Fruit fly (Drosophila melanogaster) whole organism, prepupa: Measurements from ENCODE around the gene CG12784.

Source experiments
- Blimp-1 ChIP-seq: fragments of 200-800 bp; sonication (Bioruptor generic); optimal IDR thresholded peaks from 3 replicates; lab custom pipeline; 2017; ENCODE audit warnings: missing biosample characterization, missing genetic modification characterization, mild to moderate bottlenecking, moderate library complexity, missing genetic modification reagents
- CG11762 ChIP-seq: fragments of 200-800 bp; sonication (Bioruptor generic); optimal IDR thresholded peaks from 3 replicates; lab custom pipeline; 2016; ENCODE audit warnings: missing biosample characterization, missing genetic modification characterization; ENCODE audit not compliant: insufficient read depth
- CG11902 ChIP-seq: fragments of 200-800 bp; sonication (Bioruptor generic); optimal IDR thresholded peaks from 3 replicates; lab custom pipeline; 2016; ENCODE audit warnings: missing biosample characterization, missing genetic modification characterization
- CG15336 ChIP-seq: fragments of 200-800 bp; sonication (Bioruptor generic); IDR thresholded peaks from 2 replicates; pipeline ENCODE4 v1.3.6; 2022; ENCODE audit warnings: missing biosample characterization, missing genetic modification characterization
- CG1621 ChIP-seq: fragments of 200-800 bp; sonication (Bioruptor generic); optimal IDR thresholded peaks from 3 replicates; lab custom pipeline; 2018; ENCODE audit warnings: missing biosample characterization, mild to moderate bottlenecking, missing genetic modification characterization
- CG16779 ChIP-seq: fragments of 200-800 bp; sonication (Bioruptor generic); optimal IDR thresholded peaks from 3 replicates; lab custom pipeline; 2017; ENCODE audit warnings: missing biosample characterization, mild to moderate bottlenecking, missing genetic modification characterization
- CG31627 ChIP-seq: fragments of 200-800 bp; sonication (Bioruptor generic); optimal IDR thresholded peaks from 3 replicates; lab custom pipeline; 2016; ENCODE audit warnings: missing biosample characterization, missing genetic modification characterization
- CG34406 ChIP-seq: fragments of 200-800 bp; sonication (Bioruptor generic); optimal IDR thresholded peaks from 3 replicates; lab custom pipeline; 2016; ENCODE audit warnings: missing biosample characterization, missing genetic modification characterization
- CG3919 ChIP-seq: fragments of 200-800 bp; sonication (Bioruptor generic); optimal IDR thresholded peaks from 3 replicates; lab custom pipeline; 2016; ENCODE audit warnings: missing biosample characterization, missing genetic modification characterization
- CG6163 ChIP-seq: fragments of 200-800 bp; sonication (Bioruptor generic); IDR thresholded peaks from 3 replicates; pipeline ENCODE4 v1.3.6; 2022; ENCODE audit warnings: missing biosample characterization, missing genetic modification characterization
- CG6276 ChIP-seq: fragments of 200-800 bp; sonication (Bioruptor generic); optimal IDR thresholded peaks from 2 replicates; lab custom pipeline; 2017; ENCODE audit warnings: missing biosample characterization, mild to moderate bottlenecking, missing genetic modification characterization
- CG6808 ChIP-seq: fragments of 200-800 bp; sonication (Bioruptor generic); optimal IDR thresholded peaks from 3 replicates; lab custom pipeline; 2017; ENCODE audit warnings: missing biosample characterization, missing genetic modification characterization, mild to moderate bottlenecking, moderate library complexity, missing genetic modification reagents
- CG7368 ChIP-seq: fragments of 200-800 bp; sonication (Bioruptor generic); optimal IDR thresholded peaks from 3 replicates; lab custom pipeline; 2016; ENCODE audit warnings: missing biosample characterization, missing genetic modification characterization
- CG8632 ChIP-seq: fragments of 200-800 bp; sonication (Bioruptor generic); optimal IDR thresholded peaks from 3 replicates; lab custom pipeline; 2016; ENCODE audit warnings: missing biosample characterization, missing genetic modification characterization
- CG9139 ChIP-seq: fragments of 200-800 bp; sonication (Bioruptor generic); optimal IDR thresholded peaks from 3 replicates; lab custom pipeline; 2017; ENCODE audit warnings: missing biosample characterization, mild to moderate bottlenecking, missing genetic modification characterization
- Eip75B ChIP-seq: fragments of 200-800 bp; sonication (Bioruptor generic); optimal IDR thresholded peaks from 3 replicates; lab custom pipeline; 2016; ENCODE audit warnings: missing biosample characterization, missing genetic modification characterization
- Eip78C ChIP-seq: fragments of 200-800 bp; sonication (Bioruptor generic); peaks from one replicate; lab custom pipeline; 2016; ENCODE audit warnings: missing biosample characterization, missing genetic modification characterization
- Eip93F ChIP-seq: fragments of 200-800 bp; sonication (Bioruptor generic); optimal IDR thresholded peaks from 2 replicates; lab custom pipeline; 2016; ENCODE audit warnings: missing biosample characterization, mild to moderate bottlenecking, missing genetic modification characterization
- Ets21C ChIP-seq: fragments of 200-800 bp; sonication (Bioruptor generic); optimal IDR thresholded peaks from 3 replicates; lab custom pipeline; 2016; ENCODE audit warnings: missing biosample characterization, missing genetic modification characterization
- Hr38 ChIP-seq: sonication (Bioruptor generic); optimal IDR thresholded peaks from 2 replicates; lab custom pipeline; 2016; ENCODE audit warnings: missing biosample characterization, missing genetic modification characterization
- Hr39 ChIP-seq: fragments of 200-800 bp; sonication (Bioruptor generic); optimal IDR thresholded peaks from 2 replicates; lab custom pipeline; 2016; ENCODE audit warnings: missing biosample characterization, missing genetic modification characterization
- Hr4 ChIP-seq: fragments of 200-800 bp; sonication (Bioruptor generic); optimal IDR thresholded peaks from 3 replicates; lab custom pipeline; 2016; ENCODE audit warnings: missing biosample characterization, missing genetic modification characterization
- Lpt ChIP-seq: fragments of 200-800 bp; sonication (Bioruptor generic); optimal IDR thresholded peaks from 3 replicates; lab custom pipeline; 2016; ENCODE audit warnings: missing biosample characterization, missing genetic modification characterization
- OdsH ChIP-seq: fragments of 200-800 bp; sonication (Bioruptor generic); optimal IDR thresholded peaks from 3 replicates; lab custom pipeline; 2016; ENCODE audit warnings: missing biosample characterization, missing genetic modification characterization
- Smox ChIP-seq: fragments of 200-800 bp; sonication (Bioruptor generic); optimal IDR thresholded peaks from 3 replicates; lab custom pipeline; 2016; ENCODE audit warnings: missing biosample characterization, missing genetic modification characterization
- Sox102F ChIP-seq: fragments of 200-800 bp; sonication (Bioruptor generic); optimal IDR thresholded peaks from 2 replicates; lab custom pipeline; 2016; ENCODE audit warnings: missing biosample characterization, mild to moderate bottlenecking, missing genetic modification characterization
- Sox15 ChIP-seq: fragments of 200-800 bp; sonication (Bioruptor generic); optimal IDR thresholded peaks from 3 replicates; lab custom pipeline; 2016; ENCODE audit warnings: missing biosample characterization, missing genetic modification characterization
- achi ChIP-seq: fragments of 200-800 bp; sonication (Bioruptor generic); optimal IDR thresholded peaks from 3 replicates; lab custom pipeline; 2016; ENCODE audit warnings: missing biosample characterization, missing genetic modification characterization
- acj6 ChIP-seq: fragments of 200-800 bp; sonication (Bioruptor generic); optimal IDR thresholded peaks from 3 replicates; lab custom pipeline; 2016; ENCODE audit warnings: missing biosample characterization, missing genetic modification characterization
- cyc ChIP-seq: fragments of 200-800 bp; sonication (Bioruptor generic); optimal IDR thresholded peaks from 3 replicates; lab custom pipeline; 2016; ENCODE audit warnings: missing biosample characterization, missing genetic modification characterization
- dac ChIP-seq: fragments of 200-800 bp; sonication (Bioruptor generic); optimal IDR thresholded peaks from 2 replicates; lab custom pipeline; 2017; ENCODE audit warnings: missing biosample characterization, mild to moderate bottlenecking, missing genetic modification characterization
- dsx ChIP-seq: fragments of 200-800 bp; optimal IDR thresholded peaks from 3 replicates; lab custom pipeline; 2019; ENCODE audit warnings: missing biosample characterization, mild to moderate bottlenecking, missing genetic modification characterization, moderate library complexity; ENCODE audit not compliant: poor library complexity, severe bottlenecking
- eg ChIP-seq: fragments of 200-800 bp; sonication (Bioruptor generic); IDR thresholded peaks from 3 replicates; pipeline ENCODE4 v1.3.6; 2022; ENCODE audit warnings: missing biosample characterization, missing genetic modification characterization
- esn ChIP-seq: fragments of 200-800 bp; sonication (Bioruptor generic); optimal IDR thresholded peaks from 2 replicates; lab custom pipeline; 2016; ENCODE audit warnings: missing biosample characterization, mild to moderate bottlenecking, missing genetic modification characterization, moderate library complexity
- fd59A ChIP-seq: fragments of 200-800 bp; sonication (Bioruptor generic); optimal IDR thresholded peaks from 2 replicates; lab custom pipeline; 2017; ENCODE audit warnings: missing biosample characterization, mild to moderate bottlenecking, missing genetic modification characterization, missing genetic modification reagents
- fd85E ChIP-seq: fragments of 200-800 bp; sonication (Bioruptor generic); optimal IDR thresholded peaks from 3 replicates; lab custom pipeline; 2016; ENCODE audit warnings: missing biosample characterization, missing genetic modification characterization
- fkh ChIP-seq: fragments of 200-800 bp; sonication (Bioruptor generic); optimal IDR thresholded peaks from 3 replicates; lab custom pipeline; 2017; ENCODE audit warnings: missing biosample characterization, mild to moderate bottlenecking, missing genetic modification characterization, moderate library complexity
- lz ChIP-seq: fragments of 200-800 bp; sonication (Bioruptor generic); optimal IDR thresholded peaks from 3 replicates; lab custom pipeline; 2016; ENCODE audit warnings: missing biosample characterization, missing genetic modification characterization
- net ChIP-seq: fragments of 200-800 bp; sonication (Bioruptor generic); optimal IDR thresholded peaks from 3 replicates; lab custom pipeline; 2016; ENCODE audit warnings: missing biosample characterization, missing genetic modification characterization
- pdm3 ChIP-seq: fragments of 200-800 bp; sonication (Bioruptor generic); optimal IDR thresholded peaks from 3 replicates; lab custom pipeline; 2016; ENCODE audit warnings: missing biosample characterization, missing genetic modification characterization
- salr ChIP-seq, 2 experiments: fragments of 200-800 bp; sonication (Bioruptor generic); optimal IDR thresholded peaks; 3 replicates each; lab custom pipeline; 2016 to 2018; ENCODE audit warnings: missing biosample characterization in 2 of 2, missing genetic modification characterization in 2 of 2, mild to moderate bottlenecking in 1 of 2
- spab ChIP-seq: fragments of 200-800 bp; sonication (Bioruptor generic); optimal IDR thresholded peaks from 2 replicates; lab custom pipeline; 2017; ENCODE audit warnings: missing biosample characterization, mild to moderate bottlenecking, missing genetic modification characterization, missing genetic modification reagents
- ss ChIP-seq, 2 experiments: fragments of 200-800 bp; sonication (Bioruptor generic); optimal IDR thresholded peaks; 2 replicates in 1 of 2; 3 replicates in 1 of 2; lab custom pipeline; 2017 to 2018; ENCODE audit warnings: mild to moderate bottlenecking in 2 of 2, missing biosample characterization in 2 of 2, missing genetic modification characterization in 2 of 2, moderate library complexity in 1 of 2
- svp ChIP-seq: fragments of 200-800 bp; sonication (Bioruptor generic); peaks from one replicate; lab custom pipeline; 2016; ENCODE audit warnings: missing biosample characterization, missing genetic modification characterization
- vri ChIP-seq: fragments of 200-800 bp; sonication (Bioruptor generic); optimal IDR thresholded peaks from 3 replicates; lab custom pipeline; 2016; ENCODE audit warnings: missing biosample characterization, mild to moderate bottlenecking, missing genetic modification characterization

CG12784 gene

DNA sequence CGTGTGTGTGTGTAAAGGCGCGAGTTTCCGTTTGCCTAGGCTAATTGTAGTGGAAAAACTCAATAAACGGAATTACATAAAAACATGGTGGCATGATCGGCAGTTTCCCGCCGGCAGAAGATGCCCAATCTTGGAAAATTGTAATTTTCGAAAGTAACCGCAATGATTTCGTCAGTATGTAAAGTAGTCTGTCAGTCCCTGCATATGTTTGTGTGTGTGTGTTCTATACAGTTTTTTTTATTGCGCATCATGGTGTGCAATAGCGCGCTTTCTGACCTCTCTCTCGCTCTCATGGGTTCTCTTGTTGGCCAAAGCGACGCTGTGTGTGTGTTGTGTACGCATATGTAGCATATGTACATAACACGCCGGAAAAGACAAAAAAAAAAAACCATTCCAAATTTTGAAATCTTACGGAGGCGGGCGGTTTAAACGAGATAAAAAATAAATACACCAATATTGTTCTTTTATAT, 31.4 kb downstream of the CG12784 start (continued):
- no peak for TF ChIP-seq CG7368
- peak; percentile 40 for TF ChIP-seq esn (GFP tag; lab: Kevin White, UChicago)
- TF ChIP-seq CG6808 (GFP tag; lab: Kevin White, UChicago), result peak; percentile 33
- TF ChIP-seq pdm3 (GFP tag; lab: Kevin White, UChicago), result no peak
- peak in 1 of 2 experiments; percentile 11 for TF ChIP-seq salr (GFP tag; optimal IDR thresholded peaks at IDR 0.05; lab: Kevin White, UChicago)
- TF ChIP-seq eg (GFP tag; lab: Robert Waterston, UW), result no peak; the same call in 2 of the 3 replicates
- TF ChIP-seq CG9139, result no peak

DNA sequence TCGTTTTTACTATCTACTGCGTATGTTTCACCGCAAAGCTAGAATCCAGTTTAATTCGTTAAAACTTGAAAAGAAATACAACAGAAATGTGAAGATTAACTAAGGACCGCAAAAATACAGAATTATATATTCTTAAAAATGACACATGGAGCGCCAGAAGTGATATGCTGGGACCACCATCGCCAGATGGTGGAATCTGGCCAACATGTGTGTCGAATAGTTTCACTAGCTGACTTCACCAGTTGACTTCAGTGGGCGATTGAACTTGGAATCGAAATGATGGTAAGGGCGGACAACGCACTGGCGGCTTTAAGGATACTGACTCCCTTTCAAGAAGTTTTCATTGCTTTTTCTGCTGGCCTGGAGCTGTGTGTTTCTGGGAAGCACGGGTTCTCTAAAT, 39.1 kb downstream of the CG12784 start, which contains the start of gene CG9593:
Gene CG9593, plus strand, starts transcription at position 270 of the 400 bp plus-strand sequence.
- TF ChIP-seq Blimp-1, result no peak
- peak; percentile 10 for TF ChIP-seq Eip78C (GFP tag; lab: Kevin White, UChicago)
- TF ChIP-seq acj6, result no peak

DNA sequence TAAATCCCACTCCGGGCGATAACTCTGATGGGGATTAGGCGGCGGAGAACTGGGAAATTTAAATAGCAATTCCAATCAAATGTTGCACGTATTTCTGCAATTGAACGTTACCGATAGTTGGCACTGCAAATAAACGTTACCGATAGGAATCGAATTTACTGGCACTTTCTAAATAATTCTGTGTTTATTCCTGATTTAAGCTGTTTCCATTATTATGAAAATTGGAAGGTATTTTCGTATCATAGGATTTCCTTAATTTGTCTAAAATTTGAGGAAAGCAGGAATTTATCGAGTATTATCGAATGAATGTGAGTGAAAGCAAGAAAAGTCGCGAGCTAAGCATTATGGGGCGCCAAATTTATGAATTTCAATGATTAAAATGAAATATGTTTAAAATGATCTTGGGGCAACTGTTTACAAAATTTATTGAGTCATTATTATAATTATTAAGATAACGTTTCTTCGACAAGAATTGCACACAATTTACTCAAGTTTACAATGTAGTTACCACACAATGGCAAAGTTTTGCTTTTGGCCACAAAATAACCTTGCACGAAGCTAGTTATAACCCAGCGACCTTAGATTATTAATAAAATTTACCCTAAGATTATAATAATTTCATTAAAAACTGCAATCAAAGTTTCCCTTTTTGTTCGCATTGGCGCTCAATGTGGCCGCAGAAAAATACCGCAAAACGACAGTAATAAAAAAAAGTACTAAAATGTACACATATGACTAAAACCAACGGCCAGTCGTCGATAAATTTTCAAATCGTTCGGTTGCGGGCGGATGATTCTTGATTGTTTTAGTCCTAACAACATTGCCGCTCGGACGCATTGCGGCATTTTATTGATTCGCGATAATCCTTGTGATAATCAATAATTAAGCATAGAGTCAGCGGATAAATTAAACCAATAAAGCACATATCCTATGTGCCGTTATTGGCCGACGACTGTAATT, 40.9 kb downstream of the CG12784 start, which contains the start of gene alpha-Man-IIb:
Gene alpha-Man-IIb, plus strand, starts transcription at position 747 of the 960 bp plus-strand sequence.
- no peak for TF ChIP-seq CG11762
- TF ChIP-seq svp (GFP tag; lab: Kevin White, UChicago), result peak; percentile 70
- no peak for TF ChIP-seq CG34406 (GFP tag; lab: Kevin White, UChicago)
- no peak for TF ChIP-seq CG11902 (GFP tag; lab: Kevin White, UChicago)
- TF ChIP-seq Ets21C (GFP tag; lab: Kevin White, UChicago), result no peak
- peak; percentile 98 for TF ChIP-seq fkh (GFP tag; lab: Kevin White, UChicago)
- no peak for TF ChIP-seq Hr39
- no peak for TF ChIP-seq CG7368
- TF ChIP-seq CG16779 (tag; lab: Kevin White, UChicago), result no peak
- peak; percentile 7 for TF ChIP-seq CG3919 (GFP tag; lab: Kevin White, UChicago)
- TF ChIP-seq spab (GFP tag; lab: Kevin White, UChicago), result no peak
- TF ChIP-seq CG31627 (GFP tag; lab: Kevin White, UChicago), result peak; percentile 22
- TF ChIP-seq Sox15 (GFP tag; lab: Kevin White, UChicago), result no peak
- TF ChIP-seq Eip75B (GFP tag; lab: Kevin White, UChicago), result peak; percentile 13
- TF ChIP-seq esn (GFP tag; lab: Kevin White, UChicago), result peak; percentile 19
- TF ChIP-seq CG15336, result no peak
- TF ChIP-seq cyc, result peak; percentile 12
- TF ChIP-seq CG1621 (tag; lab: Kevin White, UChicago), result peak; percentile 26
- no peak for TF ChIP-seq CG6808 (GFP tag; lab: Kevin White, UChicago)
- TF ChIP-seq Hr4 (GFP tag; lab: Kevin White, UChicago), result no peak
- TF ChIP-seq Eip78C (GFP tag; lab: Kevin White, UChicago), result peak; percentile 74
- TF ChIP-seq Eip93F (GFP tag; lab: Kevin White, UChicago), result no peak
- no peak for TF ChIP-seq eg (GFP tag; lab: Robert Waterston, UW)
- no peak for TF ChIP-seq Hr38 (GFP tag; lab: Kevin White, UChicago)
- TF ChIP-seq vri, result no peak
- no peak for TF ChIP-seq CG8632 (GFP tag; lab: Kevin White, UChicago)
- no peak for TF ChIP-seq dac (GFP tag; lab: Kevin White, UChicago)
- TF ChIP-seq ss (GFP tag; optimal IDR thresholded peaks at IDR 0.05; lab: Kevin White, UChicago), result peak in 1 of 2 experiments; percentile 23
- no peak for TF ChIP-seq CG6276
- peak; percentile 69 for TF ChIP-seq dsx (GFP tag; lab: Kevin White, UChicago)
- TF ChIP-seq Sox102F (GFP tag; lab: Kevin White, UChicago), result no peak
- peak; percentile 5 for TF ChIP-seq lz
- TF ChIP-seq achi (GFP tag; lab: Kevin White, UChicago), result no peak
- no peak for TF ChIP-seq Lpt (GFP tag; lab: Kevin White, UChicago)
- TF ChIP-seq net (GFP tag; lab: Kevin White, UChicago), result no peak
- TF ChIP-seq Smox (GFP tag; lab: Kevin White, UChicago), result no peak
- peak; percentile 30; the same call in 1 of the 3 replicates for TF ChIP-seq CG6163 (GFP tag; lab: Robert Waterston, UW)
- no peak for TF ChIP-seq Blimp-1
- TF ChIP-seq fd59A (GFP tag; lab: Kevin White, UChicago), result no peak
- no peak for TF ChIP-seq OdsH (GFP tag; lab: Kevin White, UChicago)
- TF ChIP-seq fd85E, result no peak
